Worm (Caenorhabditis elegans) whole organism, L3 larva: ENCODE results near the gene B0035.13.
"Not testable (repeated sequence)": the region's sequence is repeated elsewhere in the genome, so short reads cannot be mapped to it uniquely, and the experiment has no call there.

Experiments
- R02D3.7 ChIP-seq: fragments of 150-350 bp; optimal IDR thresholded peaks from 2 replicates; lab custom pipeline; 2014; ENCODE audit warnings: missing biosample characterization, missing genetic modification characterization
- ZK546.5 ChIP-seq: sonication (generic microtip); optimal IDR thresholded peaks from 2 replicates; lab custom pipeline; 2017; ENCODE audit warnings: missing biosample characterization, missing genetic modification characterization
- ama-1 ChIP-seq: fragments of 150-350 bp; optimal IDR thresholded peaks from 2 replicates; lab custom pipeline; 2018
- ceh-9 ChIP-seq: sonication (generic microtip); optimal IDR thresholded peaks from 2 replicates; lab custom pipeline; 2018; ENCODE audit warnings: missing biosample characterization, missing genetic modification characterization
- daf-12 ChIP-seq: fragments of 150-350 bp; optimal IDR thresholded peaks from 2 replicates; lab custom pipeline; 2014; ENCODE audit warnings: missing biosample characterization, missing genetic modification reagents, missing genetic modification characterization
- fkh-10 ChIP-seq: sonication (generic microtip); optimal IDR thresholded peaks from 2 replicates; lab custom pipeline; 2017; ENCODE audit warnings: missing biosample characterization, missing genetic modification reagents, missing genetic modification characterization
- fos-1 ChIP-seq: fragments of 150-350 bp; optimal IDR thresholded peaks from 2 replicates; lab custom pipeline; 2014; ENCODE audit warnings: missing biosample characterization, missing genetic modification characterization
- nfya-1 ChIP-seq: sonication (generic microtip); optimal IDR thresholded peaks from 2 replicates; lab custom pipeline; 2017; ENCODE audit warnings: missing genetic modification characterization, mild to moderate bottlenecking, missing compliant biosample characterization, antibody characterized with exemption, moderate library complexity; ENCODE audit not compliant: insufficient read depth
- nhr-12 ChIP-seq: fragments of 150-350 bp; optimal IDR thresholded peaks from 2 replicates; lab custom pipeline; 2014; ENCODE audit warnings: missing biosample characterization, missing genetic modification characterization
- nhr-23 ChIP-seq: fragments of 150-350 bp; optimal IDR thresholded peaks from 2 replicates; lab custom pipeline; 2014; ENCODE audit warnings: missing biosample characterization, missing genetic modification reagents, missing genetic modification characterization
- nhr-28 ChIP-seq: fragments of 150-350 bp; optimal IDR thresholded peaks from 2 replicates; lab custom pipeline; 2014; ENCODE audit warnings: missing biosample characterization, missing genetic modification characterization
- nhr-76 ChIP-seq: fragments of 150-350 bp; sonication (generic microtip); optimal IDR thresholded peaks from 5 replicates; lab custom pipeline; 2014; ENCODE audit warnings: missing biosample characterization, missing genetic modification characterization
- unc-62 ChIP-seq: fragments of 150-350 bp; sonication (generic microtip); optimal IDR thresholded peaks from 4 replicates; lab custom pipeline; 2014; ENCODE audit warnings: missing biosample characterization, missing genetic modification reagents, missing genetic modification characterization

DNA sequence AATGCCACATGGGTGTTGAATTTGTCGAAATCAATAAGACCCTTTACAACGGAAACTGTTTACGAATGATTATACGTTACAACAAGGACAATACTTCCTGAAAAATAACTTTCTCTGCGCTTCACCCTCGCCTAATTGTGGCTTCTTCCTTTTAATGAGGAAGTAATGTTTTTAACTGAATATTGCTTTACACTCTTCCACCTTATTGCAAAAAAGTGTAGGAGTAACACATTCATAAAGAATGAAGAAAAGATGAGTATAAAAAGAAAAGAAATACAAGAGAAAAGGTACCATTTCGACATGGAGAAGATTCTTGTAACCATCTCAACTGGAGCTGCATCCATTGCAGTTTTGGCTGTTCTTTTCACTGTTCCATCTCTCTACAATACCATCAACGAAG is 43.4 kb downstream of the B0035.13 start, which contains the start of gene col-126:
- TF ChIP-seq daf-12 (tag; lab: Kevin White, UChicago); nhr-76 (tag; lab: Kevin White, UChicago); nhr-12 (tag; lab: Kevin White, UChicago); nhr-28; ceh-9; fos-1 (tag; lab: Kevin White, UChicago); ama-1 (lab: Kevin White, UChicago); ZK546.5 (tag; lab: Kevin White, UChicago); nfya-1 (tag; lab: Kevin White, UChicago); fkh-10 (GFP tag; lab: Kevin White, UChicago); nhr-23 (tag; lab: Kevin White, UChicago); R02D3.7; unc-62 (GFP tag; lab: Kevin White, UChicago): not testable (repeated sequence)
